Fruit fly (Drosophila melanogaster): ENCODE data around the gene CG9427.

Gene CG9427

DNA sequence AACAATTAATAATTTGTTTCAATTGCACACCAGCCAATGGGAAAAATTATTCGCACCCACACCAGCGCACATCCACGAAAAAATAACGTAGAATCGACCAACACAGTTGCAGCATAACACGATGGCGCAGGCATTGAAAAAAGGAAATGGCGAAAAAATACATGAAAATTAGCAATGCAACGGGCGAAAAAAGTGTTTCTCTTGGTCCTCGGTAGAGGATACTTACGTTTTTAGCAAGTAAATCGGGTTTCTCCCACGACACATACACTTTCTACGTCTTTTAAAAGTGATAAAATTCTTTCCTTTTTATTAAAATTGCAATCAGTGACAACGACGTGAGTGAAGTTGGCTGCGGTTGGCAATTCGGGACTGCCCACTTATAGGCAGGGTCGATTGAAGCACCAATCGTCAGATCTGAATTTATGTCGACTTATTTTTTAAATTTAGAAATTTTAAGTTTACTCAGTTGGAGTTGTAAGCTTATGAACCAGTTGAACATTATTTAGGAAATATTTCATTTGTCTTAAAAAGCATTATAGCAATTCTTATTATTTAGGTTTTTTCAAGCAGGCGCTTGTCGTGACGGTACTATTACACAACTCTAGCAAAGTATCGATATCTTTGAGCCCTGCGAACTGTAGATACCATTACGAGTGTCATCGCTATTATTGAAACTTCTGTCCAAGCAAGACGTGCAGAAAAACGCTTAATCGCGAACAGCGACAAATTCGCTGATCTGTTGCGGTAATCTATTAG lies 49.2 kb downstream of the CG9427 start, which contains the start of the genes Kap-alpha3 and Son (continued):
- TF ChIP-seq CG17328 (GFP tag; IDR thresholded peaks at IDR 0.05) (peak; percentile 89), klu (GFP tag; IDR thresholded peaks at IDR 0.05) (peak; percentile 93), Ada2b (GFP tag; IDR thresholded peaks at IDR 0.05) (peak; percentile 76), dmrt99B (tag; optimal IDR thresholded peaks at IDR 0.05) (peak; percentile 85), GATAe (GFP tag; conservative IDR thresholded peaks at IDR 0.05) (peak; percentile 62; the same call in 1 of the 2 replicates), cas (GFP tag; IDR thresholded peaks at IDR 0.05) (peak; percentile 70; the same call in 1 of the 2 replicates), CG7987 (GFP tag; optimal IDR thresholded peaks at IDR 0.05) (peak; percentile 97), zf30C (GFP tag; optimal IDR thresholded peaks at IDR 0.05) (peak; percentile 48), inv (GFP tag; IDR thresholded peaks at IDR 0.05; ENCODE audit: partially characterized antibody) (peak; percentile 87), CG18764 (GFP tag; optimal IDR thresholded peaks at IDR 0.05) (peak; percentile 89), HmgZ (tag; optimal IDR thresholded peaks at IDR 0.05) (peak; percentile 95), grau (tag; optimal IDR thresholded peaks at IDR 0.05) (peak; percentile 88), nerfin-2 (GFP tag; IDR thresholded peaks at IDR 0.05; ENCODE audit: partially characterized antibody) (peak; percentile 65), Side (GFP tag; optimal IDR thresholded peaks at IDR 0.05) (peak; percentile 92), CG15479 (GFP tag; optimal IDR thresholded peaks at IDR 0.05) (peak; percentile 56), pzg (GFP tag; optimal IDR thresholded peaks at IDR 0.05) (peak; percentile 86), tgo (GFP tag; IDR thresholded peaks at IDR 0.05) (peak; percentile 86), h (optimal IDR thresholded peaks at IDR 0.05) (no peak), CG8765 (GFP tag; IDR thresholded peaks at IDR 0.05) (peak; percentile 73), CG2199 (GFP tag; IDR thresholded peaks at IDR 0.05) (peak; percentile 79; the same call in 2 of the 3 replicates), luna (GFP tag; optimal IDR thresholded peaks at IDR 0.05) (peak; percentile 63), dimm (GFP tag; IDR thresholded peaks at IDR 0.05) (peak; percentile 64; the same call in 1 of the 2 replicates), CG11247 (GFP tag; IDR thresholded peaks at IDR 0.05) (peak; percentile 83), maf-S (GFP tag; optimal IDR thresholded peaks at IDR 0.05) (peak; percentile 92), onecut (GFP tag; IDR thresholded peaks at IDR 0.05) (peak; percentile 87), Ets65A (GFP tag) (peak; percentile 100), CG1792 (GFP tag; optimal IDR thresholded peaks at IDR 0.05) (peak; percentile 85), H2.0 (GFP tag; IDR thresholded peaks at IDR 0.05) (peak; percentile 84), CG16815 (GFP tag; optimal IDR thresholded peaks at IDR 0.05) (peak; percentile 87), CG42726 (GFP tag; IDR thresholded peaks at IDR 0.05; ENCODE audit: partially characterized antibody) (peak; percentile 65), NFAT (GFP tag; IDR thresholded peaks at IDR 0.05) (peak; percentile 90), en (GFP tag; optimal IDR thresholded peaks at IDR 0.05) (peak; percentile 85), hkb (optimal IDR thresholded peaks at IDR 0.05) (peak; percentile 25), hkb (GFP tag; IDR thresholded peaks at IDR 0.05) (peak; percentile 86), CG10274 (GFP tag; optimal IDR thresholded peaks at IDR 0.05) (peak; percentile 88), oc (tag; optimal IDR thresholded peaks at IDR 0.05) (peak; percentile 73), Dref (GFP tag; IDR thresholded peaks at IDR 0.05) (peak; percentile 75), CG15011 (GFP tag; optimal IDR thresholded peaks at IDR 0.05) (peak; percentile 93), CG6854 (GFP tag; optimal IDR thresholded peaks at IDR 0.05) (peak; percentile 90), ase (GFP tag; IDR thresholded peaks at IDR 0.05) (peak; percentile 84), CG8388 (GFP tag; optimal IDR thresholded peaks at IDR 0.05) (peak; percentile 84), CG12104 (GFP tag; optimal IDR thresholded peaks at IDR 0.05) (peak; percentile 97), ato (GFP tag; IDR thresholded peaks at IDR 0.05; ENCODE audit: partially characterized antibody) (no peak), Atf6 (GFP tag; IDR thresholded peaks at IDR 0.05) (peak; percentile 86), Med (GFP tag) (peak; percentile 99), CG2712 (tag; optimal IDR thresholded peaks at IDR 0.05) (peak; percentile 89), CG1832 (GFP tag; optimal IDR thresholded peaks at IDR 0.05) (no peak), cwo (GFP tag; optimal IDR thresholded peaks at IDR 0.05) (peak; percentile 79), CoRest (tag; optimal IDR thresholded peaks at IDR 0.05) (peak; percentile 92), CG14014 (GFP tag; IDR thresholded peaks at IDR 0.05) (peak; percentile 86)

All from whole organism, embryonic.